Worm (Caenorhabditis elegans): ENCODE data around the gene C25E10.8.

C25E10.8 gene

ce11 chrV:9074360-9074834 lies 20.5 kb upstream of the C25E10.8 start (continued):
- no peak for TF ChIP-seq mxl-2 (GFP tag; conservative IDR thresholded peaks at IDR 0.05)
- TF ChIP-seq hlh-11 (tag; optimal IDR thresholded peaks at IDR 0.05) = peak; percentile 66
- peak; percentile 4; the same call in 1 of the 2 replicates for TF ChIP-seq zfp-3 (GFP tag; conservative IDR thresholded peaks at IDR 0.05)
- no peak for TF ChIP-seq set-16 (GFP tag; IDR thresholded peaks at IDR 0.05)
- TF ChIP-seq pha-4 (GFP tag; IDR thresholded peaks at IDR 0.05) = 0 out of 2 replicates have a peak, but pooled peaks have one; percentile 6
- no peak for TF ChIP-seq pha-4 (tag; optimal IDR thresholded peaks at IDR 0.05)
- no peak for TF ChIP-seq duxl-1 (tag; optimal IDR thresholded peaks at IDR 0.05; ENCODE audit: poor library complexity)
- peak; percentile 59 for TF ChIP-seq mep-1 (tag; optimal IDR thresholded peaks at IDR 0.05)

DNA sequence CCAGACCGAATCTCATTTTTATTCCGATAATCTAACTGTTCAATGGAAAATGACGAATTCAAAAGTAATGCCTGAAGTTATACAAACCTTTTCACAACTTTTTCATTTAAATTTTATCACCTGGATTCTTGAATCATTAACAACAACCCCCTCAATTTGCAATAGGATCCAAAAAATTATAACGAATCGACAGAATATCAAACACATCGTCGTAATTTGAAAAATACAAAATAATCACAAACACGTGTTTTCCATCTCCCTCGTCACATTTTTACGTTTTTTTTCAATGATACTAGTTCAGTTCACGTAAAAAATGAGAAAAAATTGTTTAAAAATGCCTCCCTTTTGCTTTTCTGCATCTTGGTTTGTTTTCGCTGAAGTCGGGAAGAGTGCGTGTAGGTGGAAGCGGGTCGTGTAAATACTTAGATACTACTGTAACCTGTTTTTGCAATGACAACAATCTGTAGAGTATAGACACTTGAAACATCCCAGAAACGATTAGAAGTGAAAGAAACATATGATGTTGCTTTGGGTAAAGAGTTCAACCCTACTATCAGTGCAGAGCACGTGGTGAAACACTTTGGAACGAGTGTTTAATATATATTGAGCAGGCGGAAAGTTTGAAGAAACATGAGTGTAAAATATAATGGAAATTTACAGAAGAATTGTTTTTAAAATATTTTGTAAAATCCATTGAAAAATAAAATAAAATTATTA lies 19.6 kb upstream of the C25E10.8 start, which contains the start of gene oac-50:
TSS of gene oac-50 (minus strand) at position 219 of the 717 bp plus-strand sequence.
- TF ChIP-seq nhr-41 (GFP tag; IDR thresholded peaks at IDR 0.05) (no peak), dve-1 (tag; optimal IDR thresholded peaks at IDR 0.05; ENCODE audit: insufficient read depth) (peak; percentile 46), hlh-30 (tag; optimal IDR thresholded peaks at IDR 0.05; ENCODE audit: insufficient read depth) (peak; percentile 31), daf-16 (GFP tag; optimal IDR thresholded peaks at IDR 0.05) (no peak), daf-16 (tag; optimal IDR thresholded peaks at IDR 0.05) (peak; percentile 39), dmd-6 (GFP tag; IDR thresholded peaks at IDR 0.05) (peak; percentile 28; the same call in 1 of the 2 replicates), tag-97 (GFP tag; IDR thresholded peaks at IDR 0.05) (no peak), lin-15B (tag; optimal IDR thresholded peaks at IDR 0.05) (no peak), mxl-3 (GFP tag; optimal IDR thresholded peaks at IDR 0.05) (no peak), nhr-77 (tag; optimal IDR thresholded peaks at IDR 0.05) (no peak), unc-62 (GFP tag; optimal IDR thresholded peaks at IDR 0.05 in 1 of 2) (peak in 1 of 2 experiments; percentile 96), unc-62 (tag; optimal IDR thresholded peaks at IDR 0.05) (no peak)

DNA sequence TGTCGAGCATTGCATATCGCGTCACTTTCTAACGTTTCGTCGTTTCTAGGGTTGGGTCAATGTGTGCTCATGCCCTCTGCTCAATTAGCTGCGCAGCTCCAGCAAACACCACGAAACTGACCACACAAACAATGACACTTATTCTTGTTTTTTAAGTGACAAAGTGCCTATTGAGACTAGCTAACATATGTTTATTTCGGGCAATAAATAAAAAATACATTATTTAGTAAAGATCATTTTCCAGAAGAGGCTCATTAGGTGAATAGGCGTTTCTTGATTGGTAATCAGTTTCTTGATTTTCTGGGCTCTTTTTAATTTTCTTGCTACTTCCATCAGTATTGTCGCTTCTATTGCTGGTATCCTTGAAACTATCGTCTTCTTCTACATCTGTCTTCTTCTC lies 15.8 kb upstream of the C25E10.8 start, which contains the start of gene T27E4.5:
TSS of gene T27E4.5 (minus strand) at position 101 of the 400 bp plus-strand sequence.
- TF ChIP-seq snpc-4 (tag; optimal IDR thresholded peaks at IDR 0.05) (no peak), aha-1 (tag) (peak; percentile 31)

- TF ChIP-seq Y105C5A.15 (GFP tag; IDR thresholded peaks at IDR 0.05) = no peak
- TF ChIP-seq unc-39 (tag; optimal IDR thresholded peaks at IDR 0.05) = no peak
- TF ChIP-seq mes-2 (tag; optimal IDR thresholded peaks at IDR 0.05; ENCODE audit: poor library complexity, severe bottlenecking) = no peak
- no peak for TF ChIP-seq nhr-6 (tag; optimal IDR thresholded peaks at IDR 0.05)
- TF ChIP-seq vab-7 (GFP tag; IDR thresholded peaks at IDR 0.05) = no peak
- TF ChIP-seq snpc-4 (tag; optimal IDR thresholded peaks at IDR 0.05) = no peak
- TF ChIP-seq saeg-2 (GFP tag; IDR thresholded peaks at IDR 0.05) = no peak
- TF ChIP-seq mdl-1 (tag; optimal IDR thresholded peaks at IDR 0.05) = no peak
- no peak for TF ChIP-seq tra-1 (GFP tag; IDR thresholded peaks at IDR 0.05)
- TF ChIP-seq arid-1 (GFP tag; conservative IDR thresholded peaks at IDR 0.05) = no peak
- TF ChIP-seq spr-1 (tag; optimal IDR thresholded peaks at IDR 0.05) = no peak
- no peak for TF ChIP-seq lir-3 (tag; optimal IDR thresholded peaks at IDR 0.05)
- TF ChIP-seq lin-39 (tag; optimal IDR thresholded peaks at IDR 0.05) = no peak
- no peak for TF ChIP-seq madf-9 (GFP tag; conservative IDR thresholded peaks at IDR 0.05)
- TF ChIP-seq ZK546.5 (tag; optimal IDR thresholded peaks at IDR 0.05) = no peak
- TF ChIP-seq nhr-111 (GFP tag; optimal IDR thresholded peaks at IDR 0.05) = no peak
- no peak for TF ChIP-seq lin-29 (GFP tag; IDR thresholded peaks at IDR 0.05)
- no peak for TF ChIP-seq Y75B8A.6 (GFP tag; IDR thresholded peaks at IDR 0.05)
Measured at ce11 chrV:9067678-9068077, 13.8 kb upstream of the C25E10.8 start, which contains the start of gene fip-2. fip-2 (plus strand) TSS chrV:9067978.
